Fruit fly (Drosophila melanogaster): Measurements from ENCODE around the gene Ama.

Gene Ama

dm6 chr3R:6762794-6763407 is 508 bp downstream of the Ama start (continued):
- no peak for TF ChIP-seq CG11085 (GFP tag; IDR thresholded peaks at IDR 0.05)
- peak; percentile 3 for TF ChIP-seq CG7786 (GFP tag; optimal IDR thresholded peaks at IDR 0.05)
- TF ChIP-seq onecut (GFP tag; IDR thresholded peaks at IDR 0.05): peak; percentile 46
- peak; percentile 81 for TF ChIP-seq CG1233 (GFP tag; optimal IDR thresholded peaks at IDR 0.05)
- peak; percentile 51 for TF ChIP-seq slbo (GFP tag; IDR thresholded peaks at IDR 0.05)
- TF ChIP-seq gsb-n (tag; optimal IDR thresholded peaks at IDR 0.05): peak; percentile 97
- peak; percentile 42 for TF ChIP-seq CG5180 (GFP tag; optimal IDR thresholded peaks at IDR 0.05)
- TF ChIP-seq pum (GFP tag; optimal IDR thresholded peaks at IDR 0.05): peak; percentile 19
- TF ChIP-seq h (optimal IDR thresholded peaks at IDR 0.05): no peak
- peak; percentile 69 for TF ChIP-seq HLHmδ (GFP tag; optimal IDR thresholded peaks at IDR 0.05)
- peak; percentile 80 for TF ChIP-seq row (GFP tag; IDR thresholded peaks at IDR 0.05)
- peak; percentile 90 for TF ChIP-seq Sox100B (GFP tag; optimal IDR thresholded peaks at IDR 0.05)
- TF ChIP-seq run (tag; optimal IDR thresholded peaks at IDR 0.05): peak; percentile 51
- TF ChIP-seq dpn (GFP tag; optimal IDR thresholded peaks at IDR 0.05): peak in 1 of 2 experiments; percentile 71
- TF ChIP-seq CG4854 (GFP tag; optimal IDR thresholded peaks at IDR 0.05): peak; percentile 20
- no peak for TF ChIP-seq CG7928 (GFP tag; optimal IDR thresholded peaks at IDR 0.05)
- peak; percentile 72; the same call in 1 of the 2 replicates for TF ChIP-seq vvl (GFP tag; IDR thresholded peaks at IDR 0.05)
- peak; percentile 4 for TF ChIP-seq vfl (GFP tag; optimal IDR thresholded peaks at IDR 0.05)
- TF ChIP-seq Ada2b (GFP tag; IDR thresholded peaks at IDR 0.05): no peak
- no peak for TF ChIP-seq hbn (GFP tag; IDR thresholded peaks at IDR 0.05; ENCODE audit: partially characterized antibody)
- TF ChIP-seq CG3065 (GFP tag; optimal IDR thresholded peaks at IDR 0.05): peak; percentile 57
- peak; percentile 59 for TF ChIP-seq chn (GFP tag; optimal IDR thresholded peaks at IDR 0.05)
- TF ChIP-seq lov (optimal IDR thresholded peaks at IDR 0.05): no peak
- peak; percentile 26; the same call in 1 of the 3 replicates for TF ChIP-seq lov (GFP tag; IDR thresholded peaks at IDR 0.05)
- peak; percentile 78 for TF ChIP-seq ara (GFP tag; IDR thresholded peaks at IDR 0.05)
- TF ChIP-seq CG3838 (GFP tag; optimal IDR thresholded peaks at IDR 0.05): peak; percentile 63
- peak; percentile 82 for TF ChIP-seq CG30403 (GFP tag; optimal IDR thresholded peaks at IDR 0.05)
- TF ChIP-seq CG17829 (tag; optimal IDR thresholded peaks at IDR 0.05): peak; percentile 98
- peak; percentile 38 for TF ChIP-seq CG3847 (GFP tag; IDR thresholded peaks at IDR 0.05)
- peak; percentile 6 for TF ChIP-seq CG12071 (GFP tag; optimal IDR thresholded peaks at IDR 0.05)
- peak; percentile 96 for TF ChIP-seq phol (tag; optimal IDR thresholded peaks at IDR 0.05)
- peak; percentile 60 for TF ChIP-seq CG5245 (GFP tag; optimal IDR thresholded peaks at IDR 0.05)
- peak; percentile 62 for TF ChIP-seq CG4617 (GFP tag; optimal IDR thresholded peaks at IDR 0.05; ENCODE audit: borderline replicate concordance)
- TF ChIP-seq CG7556 (GFP tag; optimal IDR thresholded peaks at IDR 0.05): peak; percentile 95
- no peak for TF ChIP-seq usp (GFP tag; optimal IDR thresholded peaks at IDR 0.05)
- peak; percentile 99 for TF ChIP-seq CG9727 (GFP tag; optimal IDR thresholded peaks at IDR 0.05)
- peak; percentile 17 for TF ChIP-seq Jarid2 (GFP tag; optimal IDR thresholded peaks at IDR 0.05)
- TF ChIP-seq Nf-YC (tag; optimal IDR thresholded peaks at IDR 0.05): peak; percentile 24
- peak; percentile 33 for TF ChIP-seq scrt (GFP tag; optimal IDR thresholded peaks at IDR 0.05)
- TF ChIP-seq CG11247 (GFP tag; IDR thresholded peaks at IDR 0.05): 0 out of 2 replicates have a peak, but pooled peaks have one; percentile 32
- TF ChIP-seq pros (GFP tag; optimal IDR thresholded peaks at IDR 0.05): peak; percentile 90
- TF ChIP-seq Bgb (GFP tag; IDR thresholded peaks at IDR 0.05; ENCODE audit: partially characterized antibody): no peak
- peak; percentile 60 for TF ChIP-seq cad (GFP tag; optimal IDR thresholded peaks at IDR 0.05)
- TF ChIP-seq HHEX (GFP tag; optimal IDR thresholded peaks at IDR 0.05): peak; percentile 42
- TF ChIP-seq jigr1 (GFP tag; IDR thresholded peaks at IDR 0.05): peak; percentile 53; the same call in 1 of the 3 replicates
- TF ChIP-seq YL-1 (GFP tag; optimal IDR thresholded peaks at IDR 0.05): peak; percentile 42
- TF ChIP-seq Mes4 (GFP tag; optimal IDR thresholded peaks at IDR 0.05): peak; percentile 58
- TF ChIP-seq Eip74EF (GFP tag; optimal IDR thresholded peaks at IDR 0.05): peak in 1 of 2 experiments; percentile 84
- TF ChIP-seq croc (GFP tag; conservative IDR thresholded peaks at IDR 0.05): peak; percentile 83
- TF ChIP-seq PHDP (tag; optimal IDR thresholded peaks at IDR 0.05): peak; percentile 83

Measured in whole organism, embryonic.